Fruit fly (Drosophila melanogaster) whole organism, embryonic: ENCODE data around the gene brm.
A peak's percentile ranks its signal among the peaks of the same experiment; 100 is the strongest.

Experiments
- Abd-B ChIP-seq: fragments of 200-800 bp; sonication (Bioruptor generic); optimal IDR thresholded peaks from 2 replicates; lab custom pipeline; 2018; ENCODE audit warnings: missing biosample characterization, mild to moderate bottlenecking, missing genetic modification characterization, moderate library complexity
- Ada2b ChIP-seq: fragments of 200-800 bp; sonication (Bioruptor generic); IDR thresholded peaks from 2 replicates; pipeline ENCODE4 v1.3.6; 2022; ENCODE audit warnings: missing biosample characterization, missing genetic modification characterization
- Bteb2 ChIP-seq: fragments of 200-800 bp; sonication (Bioruptor generic); optimal IDR thresholded peaks from 2 replicates; lab custom pipeline; 2016; ENCODE audit warnings: missing biosample characterization, missing genetic modification characterization
- CG10366 ChIP-seq: fragments of 200-800 bp; sonication (Bioruptor generic); IDR thresholded peaks from 2 replicates; pipeline ENCODE4 v1.3.6; 2022; ENCODE audit warnings: missing biosample characterization, missing genetic modification characterization
- CG11398 ChIP-seq: fragments of 200-800 bp; sonication (Bioruptor generic); optimal IDR thresholded peaks from 2 replicates; lab custom pipeline; 2016; ENCODE audit warnings: missing biosample characterization, missing genetic modification characterization
- CG1233 ChIP-seq: fragments of 200-800 bp; sonication (Bioruptor generic); optimal IDR thresholded peaks from 4 replicates; lab custom pipeline; 2018; ENCODE audit warnings: missing biosample characterization, mild to moderate bottlenecking, missing genetic modification characterization
- CG12769 ChIP-seq: fragments of 200-800 bp; sonication (Bioruptor generic); optimal IDR thresholded peaks from 2 replicates; lab custom pipeline; 2019; ENCODE audit warnings: missing biosample characterization, mild to moderate bottlenecking, missing genetic modification characterization, moderate library complexity
- CG13296 ChIP-seq: fragments of 200-800 bp; sonication (Bioruptor generic); optimal IDR thresholded peaks from 3 replicates; lab custom pipeline; 2018; ENCODE audit warnings: missing biosample characterization, mild to moderate bottlenecking, missing genetic modification characterization
- CG13424 ChIP-seq: fragments of 200-800 bp; sonication (Bioruptor generic); optimal IDR thresholded peaks from 2 replicates; lab custom pipeline; 2019; ENCODE audit warnings: missing biosample characterization, mild to moderate bottlenecking, missing genetic modification characterization, moderate library complexity
- CG13624 ChIP-seq: fragments of 200-800 bp; sonication (Bioruptor generic); optimal IDR thresholded peaks from 2 replicates; lab custom pipeline; 2016; ENCODE audit warnings: missing biosample characterization, missing genetic modification characterization
- CG14667 ChIP-seq: fragments of 200-800 bp; sonication (Bioruptor generic); IDR thresholded peaks from 2 replicates; pipeline ENCODE4 v1.3.6; 2022; ENCODE audit warnings: missing biosample characterization, missing genetic modification characterization
- CG15514 ChIP-seq: fragments of 200-800 bp; sonication (Bioruptor generic); optimal IDR thresholded peaks from 3 replicates; lab custom pipeline; 2017; ENCODE audit warnings: missing biosample characterization, missing genetic modification characterization, mild to moderate bottlenecking, moderate library complexity, missing genetic modification reagents
- CG17186 ChIP-seq: fragments of 200-800 bp; sonication (Bioruptor generic); optimal IDR thresholded peaks from 3 replicates; lab custom pipeline; 2017; ENCODE audit warnings: missing biosample characterization, missing genetic modification reagents, missing genetic modification characterization
- CG18262 ChIP-seq: fragments of 200-800 bp; optimal IDR thresholded peaks from 3 replicates; lab custom pipeline; 2019; ENCODE audit warnings: missing biosample characterization, mild to moderate bottlenecking, missing genetic modification characterization, moderate library complexity
- CG18599 ChIP-seq: fragments of 200-800 bp; sonication (Bioruptor generic); optimal IDR thresholded peaks from 3 replicates; lab custom pipeline; 2017; ENCODE audit warnings: missing biosample characterization, missing genetic modification characterization, mild to moderate bottlenecking, moderate library complexity, missing genetic modification reagents
- CG2116 ChIP-seq: fragments of 200-800 bp; sonication (Bioruptor generic); optimal IDR thresholded peaks from 3 replicates; lab custom pipeline; 2018; ENCODE audit warnings: missing biosample characterization, mild to moderate bottlenecking, missing genetic modification characterization
- CG2120 ChIP-seq: fragments of 200-800 bp; sonication (Bioruptor generic); optimal IDR thresholded peaks from 3 replicates; lab custom pipeline; 2016; ENCODE audit warnings: missing biosample characterization, missing genetic modification characterization
- CG2678 ChIP-seq: fragments of 200-800 bp; sonication (Bioruptor generic); optimal IDR thresholded peaks from 3 replicates; lab custom pipeline; 2019; ENCODE audit warnings: missing biosample characterization, mild to moderate bottlenecking, missing genetic modification characterization, moderate library complexity
- CG2875 ChIP-seq: fragments of 200-800 bp; sonication (Bioruptor generic); optimal IDR thresholded peaks from 2 replicates; lab custom pipeline; 2017; ENCODE audit warnings: missing biosample characterization, mild to moderate bottlenecking, missing genetic modification characterization, missing genetic modification reagents
- CG31365 ChIP-seq: fragments of 200-800 bp; sonication (Bioruptor generic); optimal IDR thresholded peaks from 2 replicates; lab custom pipeline; 2018; ENCODE audit warnings: missing biosample characterization, mild to moderate bottlenecking, missing genetic modification characterization
- CG32767 ChIP-seq: fragments of 200-800 bp; sonication (Bioruptor generic); IDR thresholded peaks from 2 replicates; pipeline ENCODE4 v1.3.6; 2022; ENCODE audit warnings: missing biosample characterization, missing genetic modification characterization
- CG3281 ChIP-seq: fragments of 200-800 bp; sonication (Bioruptor generic); optimal IDR thresholded peaks from 3 replicates; lab custom pipeline; 2017; ENCODE audit warnings: missing biosample characterization, mild to moderate bottlenecking, missing genetic modification characterization
- CG33557 ChIP-seq: fragments of 200-800 bp; sonication (Bioruptor generic); optimal IDR thresholded peaks from 2 replicates; lab custom pipeline; 2019; ENCODE audit warnings: missing biosample characterization, mild to moderate bottlenecking, missing genetic modification characterization, moderate library complexity
- CG5180 ChIP-seq: fragments of 200-800 bp; sonication (Bioruptor generic); optimal IDR thresholded peaks from 3 replicates; lab custom pipeline; 2017; ENCODE audit warnings: missing biosample characterization, missing genetic modification characterization, mild to moderate bottlenecking, moderate library complexity, missing genetic modification reagents
- CG7745 ChIP-seq: fragments of 200-800 bp; sonication (Bioruptor generic); optimal IDR thresholded peaks from 2 replicates; lab custom pipeline; 2018; ENCODE audit warnings: missing biosample characterization, mild to moderate bottlenecking, missing genetic modification characterization, moderate library complexity
- CG8478 ChIP-seq: fragments of >200 bp; optimal IDR thresholded peaks from 2 replicates; lab custom pipeline; 2018
- CG8924 ChIP-seq: fragments of 200-800 bp; optimal IDR thresholded peaks from 3 replicates; lab custom pipeline; 2019; ENCODE audit warnings: missing biosample characterization, mild to moderate bottlenecking, missing genetic modification characterization, moderate library complexity
- Camta ChIP-seq: fragments of 200-800 bp; sonication (Bioruptor generic); optimal IDR thresholded peaks from 2 replicates; lab custom pipeline; 2016; ENCODE audit warnings: missing biosample characterization, missing genetic modification characterization
- Dp ChIP-seq: fragments of 200-800 bp; sonication (Bioruptor generic); optimal IDR thresholded peaks from 2 replicates; lab custom pipeline; 2018; ENCODE audit warnings: missing biosample characterization, mild to moderate bottlenecking, missing genetic modification characterization, moderate library complexity
- Lim3 ChIP-seq: fragments of 200-800 bp; sonication (Bioruptor generic); IDR thresholded peaks from 2 replicates; pipeline ENCODE4 v1.3.6; 2022; ENCODE audit warnings: missing biosample characterization, missing genetic modification characterization
- Sin3A ChIP-seq: fragments of >200 bp; optimal IDR thresholded peaks from 2 replicates; lab custom pipeline; 2018
- Sry-β ChIP-seq: fragments of 200-800 bp; sonication (Bioruptor generic); optimal IDR thresholded peaks from 2 replicates; lab custom pipeline; 2018; ENCODE audit warnings: missing biosample characterization, mild to moderate bottlenecking, missing genetic modification characterization, moderate library complexity
- Trl ChIP-seq, 3 experiments: fragments of >200 bp in 2 of 3; fragments of 200-800 bp in 1 of 3; sonication (Bioruptor generic) in 1 of 3; optimal IDR thresholded peaks; 2 replicates in 1 of 3; 3 replicates in 2 of 3; lab custom pipeline; 2016 to 2017; ENCODE audit warnings: missing biosample characterization in 1 of 3, missing genetic modification characterization in 1 of 3
- Usf ChIP-seq: fragments of 200-800 bp; sonication (Bioruptor generic); optimal IDR thresholded peaks from 2 replicates; lab custom pipeline; 2017; ENCODE audit warnings: missing genotype, missing biosample characterization, missing genetic modification characterization
- bcd ChIP-seq: fragments of 200-800 bp; sonication (Bioruptor generic); optimal IDR thresholded peaks from 2 replicates; lab custom pipeline; 2017; ENCODE audit warnings: missing biosample characterization, mild to moderate bottlenecking, missing genetic modification characterization
- br ChIP-seq: fragments of >200 bp; optimal IDR thresholded peaks from 2 replicates; lab custom pipeline; 2017
- chm ChIP-seq: fragments of 200-800 bp; sonication (Bioruptor generic); IDR thresholded peaks from 2 replicates; pipeline ENCODE4 v1.3.6; 2022; ENCODE audit warnings: missing biosample characterization, missing genetic modification characterization
- croc ChIP-seq: fragments of 200-800 bp; sonication (Bioruptor generic); conservative IDR thresholded peaks from 3 replicates; pipeline ENCODE4 v1.3.6; 2022; ENCODE audit warnings: missing biosample characterization, missing genetic modification characterization
- dmrt99B ChIP-seq: fragments of 200-800 bp; sonication (Bioruptor generic); optimal IDR thresholded peaks from 2 replicates; lab custom pipeline; 2018; ENCODE audit warnings: missing biosample characterization, mild to moderate bottlenecking, missing genetic modification characterization, moderate library complexity
- jumu ChIP-seq: fragments of 200-800 bp; sonication (Bioruptor generic); optimal IDR thresholded peaks from 3 replicates; lab custom pipeline; 2016; ENCODE audit warnings: missing biosample characterization, missing genetic modification characterization
- kah ChIP-seq: fragments of 200-800 bp; sonication (Bioruptor generic); optimal IDR thresholded peaks from 2 replicates; lab custom pipeline; 2018; ENCODE audit warnings: missing biosample characterization, mild to moderate bottlenecking, missing genetic modification characterization
- lab ChIP-seq: fragments of 200-800 bp; sonication (Bioruptor generic); optimal IDR thresholded peaks from 3 replicates; lab custom pipeline; 2017; ENCODE audit warnings: missing biosample characterization, missing genetic modification characterization, mild to moderate bottlenecking, moderate library complexity, missing genetic modification reagents
- oc ChIP-seq: fragments of 200-800 bp; sonication (Bioruptor generic); optimal IDR thresholded peaks from 2 replicates; lab custom pipeline; 2018; ENCODE audit warnings: missing biosample characterization, mild to moderate bottlenecking, missing genetic modification characterization, moderate library complexity
- pb ChIP-seq: fragments of 200-800 bp; sonication (Bioruptor generic); optimal IDR thresholded peaks from 3 replicates; lab custom pipeline; 2016; ENCODE audit warnings: missing biosample characterization, missing genetic modification characterization
- prd ChIP-seq, 3 experiments: fragments of >200 bp in 2 of 3; fragments of 200-800 bp in 1 of 3; sonication (Bioruptor generic) in 1 of 3; optimal IDR thresholded peaks in 2 of 3; IDR thresholded peaks in 1 of 3; 2 replicates in 2 of 3; 3 replicates in 1 of 3; pipeline versions ENCODE4 v1.3.6 to Lab custom; 2017 to 2022; ENCODE audit warnings: missing biosample characterization in 1 of 3, missing genetic modification characterization in 1 of 3
- pzg ChIP-seq: fragments of 200-800 bp; sonication (Bioruptor generic); optimal IDR thresholded peaks from 3 replicates; lab custom pipeline; 2018; ENCODE audit warnings: missing biosample characterization, mild to moderate bottlenecking, missing genetic modification characterization, moderate library complexity
- so ChIP-seq: fragments of 200-800 bp; sonication (Bioruptor generic); IDR thresholded peaks from 3 replicates; pipeline ENCODE4 v1.3.6; 2022; ENCODE audit warnings: missing biosample characterization, missing genetic modification characterization
- ssp ChIP-seq: fragments of 200-800 bp; sonication (Bioruptor generic); IDR thresholded peaks from 2 replicates; pipeline ENCODE4 v1.3.6; 2022; ENCODE audit warnings: missing biosample characterization, missing genetic modification characterization
- tup ChIP-seq: fragments of 200-800 bp; sonication (Bioruptor generic); optimal IDR thresholded peaks from 2 replicates; lab custom pipeline; 2016; ENCODE audit warnings: missing biosample characterization, mild to moderate bottlenecking, missing genetic modification characterization, moderate library complexity

The brm gene

dm6 chr3L:15956448-15957010, 26.1 kb downstream of the brm start, which contains the start of gene elgi (continued):
- TF ChIP-seq dmrt99B (tag; lab: Kevin White, UChicago): no peak
- 0 out of 2 replicates have a peak, but pooled peaks have one; percentile 17 for TF ChIP-seq CG32767
- TF ChIP-seq Camta (GFP tag; lab: Kevin White, UChicago): peak; percentile 56
- TF ChIP-seq Trl (optimal IDR thresholded peaks at IDR 0.05; lab: Kevin White, UChicago): no peak
- peak; percentile 71 for TF ChIP-seq Trl (GFP tag; optimal IDR thresholded peaks at IDR 0.05; lab: Kevin White, UChicago)
- TF ChIP-seq ssp (GFP tag; lab: Robert Waterston, UW): no peak
- peak; percentile 43 for TF ChIP-seq CG3281 (GFP tag; lab: Kevin White, UChicago)
- peak; percentile 69 for TF ChIP-seq CG13624 (GFP tag; lab: Kevin White, UChicago)
- TF ChIP-seq tup (GFP tag; lab: Kevin White, UChicago): peak; percentile 38
- peak; percentile 3 for TF ChIP-seq CG18262 (tag; lab: Kevin White, UChicago)
- no peak for TF ChIP-seq CG2678 (tag; lab: Kevin White, UChicago)
- TF ChIP-seq CG13424: peak; percentile 3
- TF ChIP-seq oc: peak; percentile 59
- peak; percentile 73 for TF ChIP-seq lab (GFP tag; lab: Kevin White, UChicago)
- no peak for TF ChIP-seq CG7745 (tag; lab: Kevin White, UChicago)
- TF ChIP-seq prd (optimal IDR thresholded peaks at IDR 0.05; lab: Kevin White, UChicago): no peak
- TF ChIP-seq prd (GFP tag; IDR thresholded peaks at IDR 0.05; lab: Robert Waterston, UW): 0 out of 3 replicates have a peak, but pooled peaks have one; percentile 9
- peak; percentile 21; the same call in 1 of the 2 replicates for TF ChIP-seq Ada2b (GFP tag; lab: Robert Waterston, UW)
- TF ChIP-seq kah (GFP tag; lab: Kevin White, UChicago): no peak
- no peak for TF ChIP-seq Usf
- peak; percentile 65 for TF ChIP-seq CG18599 (GFP tag; lab: Kevin White, UChicago)
- TF ChIP-seq bcd (GFP tag; lab: Kevin White, UChicago): peak; percentile 64
- TF ChIP-seq pb (GFP tag; lab: Kevin White, UChicago): no peak
- TF ChIP-seq Lim3 (GFP tag; lab: Robert Waterston, UW): no peak
- TF ChIP-seq br (lab: Kevin White, UChicago): no peak
- TF ChIP-seq CG2875 (GFP tag; lab: Kevin White, UChicago): peak; percentile 11
- TF ChIP-seq CG15514 (GFP tag; lab: Kevin White, UChicago): peak; percentile 66
- TF ChIP-seq CG31365: no peak
- peak; percentile 65 for TF ChIP-seq Bteb2
- no peak for TF ChIP-seq croc (GFP tag; lab: Robert Waterston, UW)
- no peak for TF ChIP-seq CG8478
- TF ChIP-seq CG2116 (GFP tag; lab: Kevin White, UChicago): peak; percentile 23
- no peak for TF ChIP-seq CG17186 (GFP tag; lab: Kevin White, UChicago)
- peak; percentile 71 for TF ChIP-seq CG13296
- peak; percentile 68 for TF ChIP-seq pzg (GFP tag; lab: Kevin White, UChicago)
- 0 out of 2 replicates have a peak, but pooled peaks have one; percentile 5 for TF ChIP-seq chm
- 0 out of 2 replicates have a peak, but pooled peaks have one; percentile 41 for TF ChIP-seq CG10366 (GFP tag; lab: Robert Waterston, UW)
- peak; percentile 49 for TF ChIP-seq jumu (GFP tag; lab: Kevin White, UChicago)
- TF ChIP-seq CG12769 (tag; lab: Kevin White, UChicago): peak; percentile 58
- TF ChIP-seq CG11398 (GFP tag; lab: Kevin White, UChicago): peak; percentile 39
- TF ChIP-seq CG14667: no peak
- peak; percentile 16 for TF ChIP-seq CG5180
- peak; percentile 94 for TF ChIP-seq Sry-β (GFP tag; lab: Kevin White, UChicago)
- TF ChIP-seq CG33557: peak; percentile 30
- peak; percentile 0 for TF ChIP-seq Sin3A (lab: Kevin White, UChicago)
- peak; percentile 85 for TF ChIP-seq CG2120
- no peak for TF ChIP-seq so (GFP tag; lab: Robert Waterston, UW)
- TF ChIP-seq Abd-B (GFP tag; lab: Kevin White, UChicago): no peak
- peak; percentile 50 for TF ChIP-seq CG1233 (GFP tag; lab: Kevin White, UChicago)
- TF ChIP-seq CG8924 (tag; lab: Kevin White, UChicago): peak; percentile 4
- peak; percentile 8 for TF ChIP-seq Dp (GFP tag; lab: Kevin White, UChicago)
